Fruit fly (Drosophila melanogaster) whole organism, pupa: ENCODE results near the gene BomBc3.

Experiments
- CG10348 ChIP-seq: fragments of 200-800 bp; sonication (Bioruptor generic); IDR thresholded peaks from 2 replicates; pipeline ENCODE4 v1.3.6; 2022; ENCODE audit warnings: missing biosample characterization, missing genetic modification characterization
- CG12605 ChIP-seq: fragments of 200-800 bp; sonication (Bioruptor generic); IDR thresholded peaks from 2 replicates; pipeline ENCODE4 v1.3.6; 2022; ENCODE audit warnings: missing biosample characterization, missing genetic modification characterization
- CG13204 ChIP-seq: fragments of 200-800 bp; sonication (Bioruptor generic); optimal IDR thresholded peaks from 2 replicates; lab custom pipeline; 2018; ENCODE audit warnings: missing biosample characterization, mild to moderate bottlenecking, missing genetic modification characterization, moderate library complexity
- CG14655 ChIP-seq: fragments of 200-800 bp; sonication (Bioruptor generic); optimal IDR thresholded peaks from 3 replicates; lab custom pipeline; 2017; ENCODE audit warnings: mild to moderate bottlenecking, missing biosample characterization, missing genetic modification reagents, missing genetic modification characterization
- CG15710 ChIP-seq: fragments of 200-800 bp; sonication (Bioruptor generic); optimal IDR thresholded peaks from 2 replicates; lab custom pipeline; 2018; ENCODE audit warnings: missing biosample characterization, mild to moderate bottlenecking, missing genetic modification characterization, moderate library complexity
- CG17806 ChIP-seq: fragments of 200-800 bp; sonication (Bioruptor generic); optimal IDR thresholded peaks from 2 replicates; lab custom pipeline; 2018; ENCODE audit warnings: missing biosample characterization, mild to moderate bottlenecking, missing genetic modification characterization, moderate library complexity
- CG32121 ChIP-seq: fragments of 200-800 bp; sonication (Bioruptor generic); IDR thresholded peaks from 2 replicates; pipeline ENCODE4 v1.3.6; 2022; ENCODE audit warnings: missing biosample characterization, missing genetic modification characterization
- CG34367 ChIP-seq: fragments of 200-800 bp; sonication (Bioruptor generic); optimal IDR thresholded peaks from 2 replicates; lab custom pipeline; 2018; ENCODE audit warnings: missing biosample characterization, mild to moderate bottlenecking, missing genetic modification characterization
- CG4496 ChIP-seq: fragments of 200-800 bp; sonication (Bioruptor generic); IDR thresholded peaks from 3 replicates; pipeline ENCODE4 v1.3.6; 2022; ENCODE audit warnings: missing biosample characterization, missing genetic modification characterization
- CG8159 ChIP-seq: fragments of 200-800 bp; sonication (Bioruptor generic); optimal IDR thresholded peaks from 3 replicates; lab custom pipeline; 2018; ENCODE audit warnings: missing biosample characterization, mild to moderate bottlenecking, missing genetic modification characterization, moderate library complexity
- CG8301 ChIP-seq: fragments of 200-800 bp; sonication (Bioruptor generic); optimal IDR thresholded peaks from 2 replicates; lab custom pipeline; 2018; ENCODE audit warnings: missing biosample characterization, mild to moderate bottlenecking, missing genetic modification characterization
- CG9948 ChIP-seq: fragments of 200-800 bp; sonication (Bioruptor generic); optimal IDR thresholded peaks from 2 replicates; lab custom pipeline; 2018; ENCODE audit warnings: missing biosample characterization, mild to moderate bottlenecking, missing genetic modification characterization, moderate library complexity
- D1 ChIP-seq: fragments of 200-800 bp; sonication (Bioruptor generic); optimal IDR thresholded peaks from 2 replicates; lab custom pipeline; 2018; ENCODE audit warnings: missing biosample characterization, mild to moderate bottlenecking, missing genetic modification characterization, moderate library complexity
- EcR ChIP-seq: fragments of 200-800 bp; sonication (Bioruptor generic); optimal IDR thresholded peaks from 3 replicates; lab custom pipeline; 2019; ENCODE audit warnings: missing biosample characterization, missing genetic modification characterization, mild to moderate bottlenecking, moderate library complexity, missing genetic modification reagents
- Ets98B ChIP-seq: fragments of 200-800 bp; sonication (Bioruptor generic); IDR thresholded peaks from 2 replicates; pipeline ENCODE4 v1.3.6; 2022; ENCODE audit warnings: missing biosample characterization, missing genetic modification characterization
- Pif1A ChIP-seq: fragments of 200-800 bp; sonication (Bioruptor generic); optimal IDR thresholded peaks from 3 replicates; lab custom pipeline; 2016; ENCODE audit warnings: missing biosample characterization, missing genetic modification characterization
- Pif1B ChIP-seq: fragments of 200-800 bp; sonication (Bioruptor generic); optimal IDR thresholded peaks from 3 replicates; lab custom pipeline; 2016; ENCODE audit warnings: missing biosample characterization, missing genetic modification characterization
- Snoo ChIP-seq: fragments of 200-800 bp; sonication (Bioruptor generic); optimal IDR thresholded peaks from 3 replicates; lab custom pipeline; 2017; ENCODE audit warnings: missing biosample characterization, mild to moderate bottlenecking, missing genetic modification characterization, inconsistent platforms
- fd96Ca ChIP-seq: fragments of 200-800 bp; sonication (Bioruptor generic); IDR thresholded peaks from 3 replicates; pipeline ENCODE4 v1.3.6; 2022; ENCODE audit warnings: missing biosample characterization, missing genetic modification characterization
- gl ChIP-seq: fragments of 200-800 bp; sonication (Bioruptor generic); optimal IDR thresholded peaks from 2 replicates; lab custom pipeline; 2018; ENCODE audit warnings: missing biosample characterization, mild to moderate bottlenecking, missing genetic modification characterization
- rn ChIP-seq: fragments of 200-800 bp; sonication (Bioruptor generic); IDR thresholded peaks from 2 replicates; pipeline ENCODE4 v1.3.6; 2022; ENCODE audit warnings: missing biosample characterization, missing genetic modification characterization

Gene BomBc3

DNA sequence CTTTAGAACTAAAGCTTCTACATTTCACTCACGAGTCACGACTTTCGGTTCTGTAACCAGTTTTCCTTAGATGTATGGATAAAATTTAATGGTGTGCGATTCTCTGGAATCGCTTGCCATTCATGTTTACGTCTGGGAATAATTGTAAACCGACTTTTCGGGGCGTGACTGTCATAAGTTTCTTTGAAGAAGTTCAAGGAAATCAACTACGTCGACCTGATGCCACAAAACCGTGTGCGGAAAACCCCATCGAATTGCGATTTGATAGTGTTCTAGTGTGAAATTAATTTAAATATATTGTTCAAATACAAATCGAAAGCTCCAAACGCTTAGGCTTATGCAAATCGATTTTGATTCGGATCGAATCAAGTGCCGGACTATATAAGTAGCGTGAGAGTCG lies at the start of gene BomBc3:
Gene BomBc3 (plus strand): TSS at position 301 of the 400 bp plus-strand sequence.
- no peak for TF ChIP-seq CG17806 (tag; lab: Kevin White, UChicago)
- TF ChIP-seq D1 (tag; lab: Kevin White, UChicago): no peak
- TF ChIP-seq CG9948 (tag; lab: Kevin White, UChicago): no peak
- no peak for TF ChIP-seq CG34367 (tag; lab: Kevin White, UChicago)
- TF ChIP-seq CG8301 (tag; lab: Kevin White, UChicago): no peak
- no peak for TF ChIP-seq CG13204 (GFP tag; lab: Kevin White, UChicago)
- no peak for TF ChIP-seq CG10348 (GFP tag; lab: Robert Waterston, UW)
- no peak for TF ChIP-seq Snoo (tag; lab: Kevin White, UChicago)
- TF ChIP-seq fd96Ca: no peak
- TF ChIP-seq CG8159 (tag; lab: Kevin White, UChicago): no peak
- no peak for TF ChIP-seq EcR
- no peak for TF ChIP-seq Ets98B
- TF ChIP-seq rn (GFP tag; lab: Robert Waterston, UW): no peak
- TF ChIP-seq Pif1A: no peak
- no peak for TF ChIP-seq Pif1B (GFP tag; lab: Kevin White, UChicago)
- no peak for TF ChIP-seq gl (tag; lab: Kevin White, UChicago)
- TF ChIP-seq CG14655 (GFP tag; lab: Kevin White, UChicago): no peak
- TF ChIP-seq CG4496 (GFP tag; lab: Robert Waterston, UW): no peak
- no peak for TF ChIP-seq CG15710 (tag; lab: Kevin White, UChicago)
- no peak for TF ChIP-seq CG32121 (GFP tag; lab: Robert Waterston, UW)

DNA sequence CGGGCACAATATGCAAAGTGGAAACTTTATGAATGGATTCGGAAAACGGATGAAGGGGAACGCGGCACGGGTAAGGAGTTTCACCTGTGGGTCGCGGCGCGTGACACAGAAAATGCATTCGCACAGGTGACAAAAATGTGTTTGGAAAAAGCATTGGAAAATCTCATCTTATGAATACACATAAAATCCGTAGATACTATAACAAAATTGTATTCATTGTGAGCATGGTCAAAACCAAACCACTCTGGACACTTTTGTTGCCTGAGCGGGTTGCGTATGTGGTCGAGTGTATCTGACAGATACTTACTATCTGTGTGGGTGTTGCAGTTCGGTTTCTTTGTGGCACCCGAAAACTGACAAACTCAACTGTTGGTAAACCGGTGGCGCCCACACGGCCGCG lies 47.4 kb upstream of the BomBc3 start:
- TF ChIP-seq CG14655 (GFP tag; lab: Kevin White, UChicago) (no peak), CG9948 (tag; lab: Kevin White, UChicago) (peak; percentile 31), CG10348 (GFP tag; lab: Robert Waterston, UW) (no peak), CG17806 (tag; lab: Kevin White, UChicago) (peak; percentile 37), Pif1B (GFP tag; lab: Kevin White, UChicago) (no peak), CG8301 (tag; lab: Kevin White, UChicago) (no peak), CG12605 (GFP tag; lab: Robert Waterston, UW) (peak; percentile 85), CG4496 (GFP tag; lab: Robert Waterston, UW) (peak; percentile 92), fd96Ca (peak; percentile 89), CG32121 (GFP tag; lab: Robert Waterston, UW) (peak; percentile 90), Ets98B (peak; percentile 90), CG13204 (GFP tag; lab: Kevin White, UChicago) (no peak), CG34367 (tag; lab: Kevin White, UChicago) (no peak), EcR (no peak), D1 (tag; lab: Kevin White, UChicago) (no peak), CG15710 (tag; lab: Kevin White, UChicago) (peak; percentile 49), rn (GFP tag; lab: Robert Waterston, UW) (peak; percentile 66), gl (tag; lab: Kevin White, UChicago) (no peak), Snoo (tag; lab: Kevin White, UChicago) (peak; percentile 57), Pif1A (no peak), CG8159 (tag; lab: Kevin White, UChicago) (no peak)

DNA sequence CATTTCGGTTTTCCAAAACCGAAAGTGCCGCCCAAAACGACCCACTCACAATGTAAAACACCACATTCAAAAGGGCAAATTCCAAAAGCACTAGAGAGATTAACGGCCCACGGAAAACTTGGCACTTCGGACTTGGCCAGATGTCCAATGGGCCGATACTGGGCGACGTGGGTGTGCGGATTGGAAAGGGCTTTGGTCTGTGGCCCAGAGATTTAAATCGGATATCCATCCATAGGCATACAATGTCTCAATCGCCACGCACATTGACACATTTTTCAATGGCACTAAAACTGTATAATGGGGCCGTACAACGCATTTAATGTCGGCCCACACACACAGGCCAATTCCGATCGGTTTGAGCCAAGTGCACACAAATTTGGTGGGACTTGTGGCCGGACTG lies 46.5 kb upstream of the BomBc3 start:
- no peak for TF ChIP-seq Ets98B
- TF ChIP-seq Pif1B (GFP tag; lab: Kevin White, UChicago): no peak
- no peak for TF ChIP-seq rn (GFP tag; lab: Robert Waterston, UW)
- no peak for TF ChIP-seq CG8159 (tag; lab: Kevin White, UChicago)
- TF ChIP-seq EcR: no peak
- TF ChIP-seq CG12605 (GFP tag; lab: Robert Waterston, UW): no peak
- TF ChIP-seq D1 (tag; lab: Kevin White, UChicago): no peak
- no peak for TF ChIP-seq CG10348 (GFP tag; lab: Robert Waterston, UW)
- TF ChIP-seq gl (tag; lab: Kevin White, UChicago): no peak
- no peak for TF ChIP-seq CG15710 (tag; lab: Kevin White, UChicago)
- TF ChIP-seq CG4496 (GFP tag; lab: Robert Waterston, UW): no peak
- no peak for TF ChIP-seq CG17806 (tag; lab: Kevin White, UChicago)
- TF ChIP-seq CG8301 (tag; lab: Kevin White, UChicago): no peak

DNA sequence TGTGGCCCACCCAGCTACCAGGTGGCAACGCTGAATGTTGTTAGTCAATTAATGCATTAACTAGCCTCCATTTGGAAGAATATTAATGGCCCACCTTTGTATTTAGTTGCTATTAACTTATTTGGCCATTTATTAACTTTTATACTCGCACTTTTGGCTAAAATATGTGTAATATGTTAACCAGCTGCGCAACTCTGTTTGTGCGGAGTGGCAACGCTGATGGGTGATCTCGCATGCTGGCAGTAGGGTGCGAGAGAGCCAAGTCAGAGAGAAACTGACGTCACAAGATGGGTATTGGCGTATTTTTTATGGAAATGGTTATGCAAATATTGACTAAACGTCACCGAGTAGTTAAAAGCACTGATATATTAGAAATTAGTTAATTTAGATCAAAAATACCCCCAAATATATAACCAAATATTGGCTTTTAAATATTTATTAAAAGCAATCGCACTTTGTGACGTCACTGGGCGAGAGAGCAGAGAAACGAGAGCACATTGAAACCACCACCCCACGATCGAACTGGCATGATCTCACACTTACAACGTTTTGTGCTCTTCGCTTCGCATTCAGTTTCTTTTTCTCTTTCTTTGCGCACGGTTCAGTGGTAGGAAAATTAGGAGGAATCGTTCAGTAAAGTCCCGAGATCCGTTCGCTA lies 45.1 kb upstream of the BomBc3 start, which contains the start of gene how:
Gene how (plus strand): TSS at position 567 of the 658 bp plus-strand sequence.
- TF ChIP-seq CG15710 (tag; lab: Kevin White, UChicago) (peak; percentile 13), CG8301 (tag; lab: Kevin White, UChicago) (no peak), fd96Ca (peak; percentile 5; the same call in 1 of the 3 replicates), Pif1A (peak; percentile 33), Pif1B (GFP tag; lab: Kevin White, UChicago) (peak; percentile 40), CG9948 (tag; lab: Kevin White, UChicago) (no peak), Snoo (tag; lab: Kevin White, UChicago) (peak; percentile 16)

DNA sequence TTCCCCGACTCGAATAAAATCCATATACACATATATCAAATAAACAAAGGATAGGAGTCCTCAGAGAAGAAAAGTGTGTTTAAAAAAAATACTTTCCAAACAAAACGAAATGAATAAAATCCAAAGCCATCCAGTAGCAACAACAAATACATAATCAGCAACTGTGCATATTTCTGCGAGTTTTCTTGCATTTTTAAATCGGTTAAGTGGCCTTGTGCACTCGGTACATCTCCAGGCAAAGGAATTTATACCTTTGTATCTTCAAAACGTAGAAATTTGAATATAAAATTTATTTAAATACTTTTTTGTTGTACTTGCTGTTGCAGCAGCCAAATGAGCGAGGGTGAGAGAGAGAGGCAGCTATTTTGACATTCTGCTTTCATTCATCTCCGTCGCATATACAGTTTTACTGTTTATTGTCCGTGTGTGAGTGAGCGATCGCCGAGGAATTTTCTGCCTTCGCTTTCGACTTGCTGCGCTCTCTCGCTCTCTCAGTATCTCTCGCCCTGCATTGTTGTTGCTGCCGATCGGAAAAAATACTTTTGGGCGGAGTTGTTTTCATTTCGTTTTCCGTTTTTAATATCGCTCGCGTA lies 44.5 kb upstream of the BomBc3 start:
- TF ChIP-seq CG12605 (GFP tag; lab: Robert Waterston, UW) (no peak), D1 (tag; lab: Kevin White, UChicago) (no peak), Pif1B (GFP tag; lab: Kevin White, UChicago) (no peak), EcR (peak; percentile 35), CG32121 (GFP tag; lab: Robert Waterston, UW) (no peak), CG15710 (tag; lab: Kevin White, UChicago) (no peak), CG8301 (tag; lab: Kevin White, UChicago) (no peak)
